Fruit fly (Drosophila melanogaster): ENCODE data around the gene Mst27D.

Gene Mst27D

DNA sequence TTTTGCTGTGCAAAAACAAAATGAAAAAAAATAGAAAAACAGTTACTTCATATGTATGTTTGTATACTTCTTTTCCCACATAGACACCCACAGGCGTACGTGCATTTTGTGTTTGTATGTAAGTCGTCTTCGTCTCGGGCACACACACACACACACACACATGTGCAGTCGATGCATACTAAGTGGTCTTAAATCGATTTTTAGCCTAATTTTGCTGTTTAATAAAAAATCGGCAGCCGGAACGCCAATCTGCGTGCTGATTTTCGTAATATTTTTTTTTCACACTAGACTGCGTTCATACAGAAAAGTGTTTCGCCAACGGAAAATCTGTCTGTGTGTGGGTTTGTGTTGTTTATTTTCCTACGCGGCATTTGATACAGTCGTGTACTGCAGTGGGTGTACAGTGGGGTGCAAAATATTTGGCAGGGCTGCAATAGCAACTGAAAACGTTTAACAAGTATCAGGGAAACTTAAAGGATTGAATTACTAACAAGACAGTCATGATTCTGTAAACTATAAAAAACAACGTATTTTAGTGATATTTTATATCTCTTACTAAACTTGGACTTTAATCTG, 27.5 kb downstream of the Mst27D start (continued):
- TF ChIP-seq pfk (GFP tag; optimal IDR thresholded peaks at IDR 0.05) (no peak), esg (GFP tag; conservative IDR thresholded peaks at IDR 0.05) (no peak), ac (GFP tag; optimal IDR thresholded peaks at IDR 0.05) (no peak), rib (GFP tag; IDR thresholded peaks at IDR 0.05) (peak; percentile 40; the same call in 1 of the 2 replicates), Deaf1 (tag; optimal IDR thresholded peaks at IDR 0.05) (peak; percentile 5), Fer1 (GFP tag; optimal IDR thresholded peaks at IDR 0.05) (peak; percentile 33), CG9932 (GFP tag; IDR thresholded peaks at IDR 0.05) (peak; percentile 40; the same call in 1 of the 2 replicates), CG14441 (GFP tag; IDR thresholded peaks at IDR 0.05) (0 out of 2 replicates have a peak, but pooled peaks have one; percentile 37), sens (GFP tag) (peak; percentile 92), CG3847 (GFP tag; IDR thresholded peaks at IDR 0.05) (0 out of 2 replicates have a peak, but pooled peaks have one; percentile 23), Dip3 (GFP tag; optimal IDR thresholded peaks at IDR 0.05) (peak; percentile 36), Xbp1 (GFP tag; optimal IDR thresholded peaks at IDR 0.05) (peak; percentile 55), CG9817 (tag; optimal IDR thresholded peaks at IDR 0.05) (no peak), dm (GFP tag; optimal IDR thresholded peaks at IDR 0.05) (no peak), z (GFP tag; IDR thresholded peaks at IDR 0.05) (no peak), klu (GFP tag; IDR thresholded peaks at IDR 0.05) (no peak), CG12769 (tag; optimal IDR thresholded peaks at IDR 0.05) (peak; percentile 46), CG14710 (tag; optimal IDR thresholded peaks at IDR 0.05) (no peak), repo (GFP tag; optimal IDR thresholded peaks at IDR 0.05) (peak; percentile 35), grau (tag; optimal IDR thresholded peaks at IDR 0.05) (peak; percentile 6), toy (GFP tag; IDR thresholded peaks at IDR 0.05) (no peak), tgo (GFP tag; IDR thresholded peaks at IDR 0.05) (peak; percentile 24; the same call in 1 of the 3 replicates), sc (optimal IDR thresholded peaks at IDR 0.05) (no peak), sc (GFP tag; optimal IDR thresholded peaks at IDR 0.05) (no peak), prd (optimal IDR thresholded peaks at IDR 0.05) (no peak), prd (GFP tag; IDR thresholded peaks at IDR 0.05) (peak; percentile 37; the same call in 1 of the 3 replicates), HLH54F (GFP tag; optimal IDR thresholded peaks at IDR 0.05) (peak; percentile 18), HmgZ (tag; optimal IDR thresholded peaks at IDR 0.05) (peak; percentile 50), hkb (optimal IDR thresholded peaks at IDR 0.05) (no peak), hkb (GFP tag; IDR thresholded peaks at IDR 0.05) (peak; percentile 53; the same call in 1 of the 2 replicates), chinmo (GFP tag; IDR thresholded peaks at IDR 0.05; ENCODE audit: partially characterized antibody) (peak; percentile 92), Gug (GFP tag; IDR thresholded peaks at IDR 0.05) (peak; percentile 66; the same call in 2 of the 4 replicates), PHDP (tag; optimal IDR thresholded peaks at IDR 0.05) (no peak), CG8290 (GFP tag; optimal IDR thresholded peaks at IDR 0.05) (no peak), CG8290 (tag; optimal IDR thresholded peaks at IDR 0.05) (peak in 1 of 2 experiments; percentile 81), CG9727 (GFP tag; optimal IDR thresholded peaks at IDR 0.05) (peak; percentile 26), CG15269 (tag; optimal IDR thresholded peaks at IDR 0.05) (peak; percentile 47), abd-A (tag; optimal IDR thresholded peaks at IDR 0.05) (no peak), Nf-YC (tag; optimal IDR thresholded peaks at IDR 0.05) (peak; percentile 40), ftz-f1 (GFP tag; optimal IDR thresholded peaks at IDR 0.05) (no peak), YL-1 (GFP tag; optimal IDR thresholded peaks at IDR 0.05) (no peak), CG17328 (GFP tag; IDR thresholded peaks at IDR 0.05) (peak; percentile 54), CG18599 (GFP tag; optimal IDR thresholded peaks at IDR 0.05) (no peak), CG12744 (GFP tag; optimal IDR thresholded peaks at IDR 0.05) (no peak), Oli (tag; optimal IDR thresholded peaks at IDR 0.05) (no peak)

All from whole organism, embryonic.